Fruit fly (Drosophila melanogaster) whole organism, adult: ENCODE measurements around the gene CG9519.

Experiments
- CG11617 ChIP-seq: fragments of 200-800 bp; sonication (Bioruptor generic); optimal IDR thresholded peaks from 2 replicates; lab custom pipeline; 2017; ENCODE audit warnings: mild to moderate bottlenecking, missing biosample characterization, missing genetic modification reagents, missing genetic modification characterization
- CG12768 ChIP-seq: fragments of 200-800 bp; sonication (Bioruptor generic); optimal IDR thresholded peaks from 2 replicates; lab custom pipeline; 2017; ENCODE audit warnings: missing biosample characterization, missing genetic modification characterization, mild to moderate bottlenecking, moderate library complexity, missing genetic modification reagents
- CG14711 ChIP-seq: fragments of 200-800 bp; sonication (Bioruptor generic); optimal IDR thresholded peaks from 2 replicates; lab custom pipeline; 2018; ENCODE audit warnings: missing biosample characterization, mild to moderate bottlenecking, missing genetic modification characterization, moderate library complexity
- CG1620 ChIP-seq: fragments of 200-800 bp; sonication (Bioruptor generic); optimal IDR thresholded peaks from 2 replicates; lab custom pipeline; 2016; ENCODE audit warnings: missing biosample characterization, missing genetic modification characterization
- CG33017 ChIP-seq: fragments of 200-800 bp; sonication (Bioruptor generic); optimal IDR thresholded peaks from 2 replicates; lab custom pipeline; 2018; ENCODE audit warnings: missing biosample characterization, mild to moderate bottlenecking, missing genetic modification characterization, moderate library complexity
- CG5204 ChIP-seq: fragments of 200-800 bp; sonication (Bioruptor generic); optimal IDR thresholded peaks from 2 replicates; lab custom pipeline; 2016; ENCODE audit warnings: missing biosample characterization, missing genetic modification characterization
- CG7045 ChIP-seq: fragments of 200-800 bp; sonication (Bioruptor generic); optimal IDR thresholded peaks from 2 replicates; lab custom pipeline; 2017; ENCODE audit warnings: missing biosample characterization, mild to moderate bottlenecking, missing genetic modification characterization
- CG7101 ChIP-seq: fragments of 200-800 bp; sonication (Bioruptor generic); optimal IDR thresholded peaks from 2 replicates; lab custom pipeline; 2018; ENCODE audit warnings: missing biosample characterization, mild to moderate bottlenecking, missing genetic modification characterization, moderate library complexity
- Clk ChIP-seq: fragments of 200-800 bp; sonication (Bioruptor generic); optimal IDR thresholded peaks from 2 replicates; lab custom pipeline; 2017; ENCODE audit warnings: missing biosample characterization, missing genetic modification characterization
- Crg-1 ChIP-seq: fragments of 200-800 bp; sonication (Bioruptor generic); optimal IDR thresholded peaks from 2 replicates; lab custom pipeline; 2016; ENCODE audit warnings: missing biosample characterization, missing genetic modification characterization
- Hr96 ChIP-seq: fragments of 200-800 bp; sonication (Bioruptor generic); optimal IDR thresholded peaks from 2 replicates; lab custom pipeline; 2016; ENCODE audit warnings: missing biosample characterization, missing genetic modification characterization
- Mnt ChIP-seq: fragments of 200-800 bp; sonication (Bioruptor generic); optimal IDR thresholded peaks from 2 replicates; lab custom pipeline; 2016; ENCODE audit warnings: missing biosample characterization, mild to moderate bottlenecking, missing genetic modification characterization
- bab1 ChIP-seq: fragments of 200-800 bp; sonication (Bioruptor generic); optimal IDR thresholded peaks from 3 replicates; lab custom pipeline; 2019; ENCODE audit warnings: missing biosample characterization, mild to moderate bottlenecking, missing genetic modification characterization, moderate library complexity
- cic ChIP-seq: fragments of 200-800 bp; sonication (Bioruptor generic); optimal IDR thresholded peaks from 2 replicates; lab custom pipeline; 2017; ENCODE audit warnings: missing biosample characterization, mild to moderate bottlenecking, missing genetic modification characterization, moderate library complexity
- cnc ChIP-seq, 2 experiments: fragments of >200 bp; optimal IDR thresholded peaks; 2 replicates each; lab custom pipeline; 2017
- kay ChIP-seq: fragments of 200-800 bp; sonication (Bioruptor generic); peaks from one replicate; lab custom pipeline; 2016; ENCODE audit warnings: missing biosample characterization, missing genetic modification characterization, borderline replicate concordance
- ovo ChIP-seq: fragments of 200-800 bp; sonication (Bioruptor generic); optimal IDR thresholded peaks from 2 replicates; lab custom pipeline; 2016; ENCODE audit warnings: missing biosample characterization, missing genetic modification characterization
- pad ChIP-seq: fragments of 200-800 bp; sonication (Bioruptor generic); optimal IDR thresholded peaks from 3 replicates; lab custom pipeline; 2017; ENCODE audit warnings: missing biosample characterization, missing genetic modification characterization, mild to moderate bottlenecking, moderate library complexity, missing genetic modification reagents
- tj ChIP-seq: fragments of 200-800 bp; sonication (Bioruptor generic); optimal IDR thresholded peaks from 3 replicates; lab custom pipeline; 2017; ENCODE audit warnings: missing biosample characterization, mild to moderate bottlenecking, missing genetic modification characterization, moderate library complexity
- toe ChIP-seq: fragments of 200-800 bp; sonication (Bioruptor generic); optimal IDR thresholded peaks from 2 replicates; lab custom pipeline; 2016; ENCODE audit warnings: missing biosample characterization, missing genetic modification characterization

CG9519 gene

dm6 chrX:14839047-14839446 is 17.1 kb downstream of the CG9519 start, which contains the start of the genes CG32590 and Flo2:
Gene CG32590 (minus strand): TSS chrX:14839106.
Gene Flo2 (plus strand): TSS chrX:14839376.
- peak; percentile 42 for TF ChIP-seq CG33017 (tag; lab: Kevin White, UChicago)
- peak; percentile 72 for TF ChIP-seq ovo (GFP tag; lab: Kevin White, UChicago)
- peak; percentile 81 for TF ChIP-seq Mnt (GFP tag; lab: Kevin White, UChicago)
- TF ChIP-seq CG12768 (GFP tag; lab: Kevin White, UChicago), result peak; percentile 26
- TF ChIP-seq toe (GFP tag; lab: Kevin White, UChicago), result peak; percentile 78
- TF ChIP-seq CG1620 (GFP tag; lab: Kevin White, UChicago), result peak; percentile 91
- no peak for TF ChIP-seq Hr96 (GFP tag; lab: Kevin White, UChicago)
- TF ChIP-seq CG11617 (GFP tag; lab: Kevin White, UChicago), result peak; percentile 44
- TF ChIP-seq Crg-1 (GFP tag; lab: Kevin White, UChicago), result peak; percentile 52
- no peak for TF ChIP-seq CG7045 (GFP tag; lab: Kevin White, UChicago)
- peak; percentile 64 for TF ChIP-seq tj (GFP tag; lab: Kevin White, UChicago)
- peak; percentile 78 for TF ChIP-seq CG7101 (tag; lab: Kevin White, UChicago)
- peak; percentile 82 for TF ChIP-seq CG14711
- TF ChIP-seq cnc (optimal IDR thresholded peaks at IDR 0.05; lab: Kevin White, UChicago), result no peak
- TF ChIP-seq pad (GFP tag; lab: Kevin White, UChicago), result peak; percentile 67
- no peak for TF ChIP-seq CG5204 (GFP tag; lab: Kevin White, UChicago)
- peak; percentile 87 for TF ChIP-seq bab1 (GFP tag; lab: Kevin White, UChicago)
- peak; percentile 71 for TF ChIP-seq kay (GFP tag; lab: Kevin White, UChicago)
- TF ChIP-seq cic (GFP tag; lab: Kevin White, UChicago), result no peak
- peak; percentile 48 for TF ChIP-seq Clk (GFP tag; lab: Kevin White, UChicago)

dm6 chrX:14837983-14838382 is 18.2 kb downstream of the CG9519 start, which contains the start of gene Grx5:
Gene Grx5 (minus strand): TSS chrX:14838198.
- TF ChIP-seq ovo (GFP tag; lab: Kevin White, UChicago) (no peak), Hr96 (GFP tag; lab: Kevin White, UChicago) (no peak), cic (GFP tag; lab: Kevin White, UChicago) (no peak)

- TF ChIP-seq Crg-1 (GFP tag; lab: Kevin White, UChicago), result no peak
- TF ChIP-seq CG7045 (GFP tag; lab: Kevin White, UChicago), result no peak
- no peak for TF ChIP-seq CG33017 (tag; lab: Kevin White, UChicago)
- no peak for TF ChIP-seq ovo (GFP tag; lab: Kevin White, UChicago)
- no peak for TF ChIP-seq Clk (GFP tag; lab: Kevin White, UChicago)
- no peak for TF ChIP-seq tj (GFP tag; lab: Kevin White, UChicago)
- TF ChIP-seq CG14711, result no peak
- TF ChIP-seq CG11617 (GFP tag; lab: Kevin White, UChicago), result no peak
- no peak for TF ChIP-seq toe (GFP tag; lab: Kevin White, UChicago)
- no peak for TF ChIP-seq Mnt (GFP tag; lab: Kevin White, UChicago)
- TF ChIP-seq bab1 (GFP tag; lab: Kevin White, UChicago), result no peak
- no peak for TF ChIP-seq kay (GFP tag; lab: Kevin White, UChicago)
- no peak for TF ChIP-seq CG12768 (GFP tag; lab: Kevin White, UChicago)
- TF ChIP-seq pad (GFP tag; lab: Kevin White, UChicago), result no peak
- TF ChIP-seq cic (GFP tag; lab: Kevin White, UChicago), result no peak
Measured at dm6 chrX:14836425-14836824, 19.7 kb downstream of the CG9519 start, which contains the start of gene CG14410. Gene CG14410 (plus strand): TSS chrX:14836725.

dm6 chrX:14832562-14833303 is 23.4 kb downstream of the CG9519 start, which contains the start of gene CG14411:
Gene CG14411 (plus strand): TSS chrX:14832647.
- TF ChIP-seq pad (GFP tag; lab: Kevin White, UChicago), result peak; percentile 17
- TF ChIP-seq bab1 (GFP tag; lab: Kevin White, UChicago), result peak; percentile 14
- no peak for TF ChIP-seq cic (GFP tag; lab: Kevin White, UChicago)
- TF ChIP-seq Mnt (GFP tag; lab: Kevin White, UChicago), result peak; percentile 85
- TF ChIP-seq CG7045 (GFP tag; lab: Kevin White, UChicago), result no peak
- peak; percentile 84 for TF ChIP-seq ovo (GFP tag; lab: Kevin White, UChicago)

- TF ChIP-seq pad (GFP tag; lab: Kevin White, UChicago), result no peak
- TF ChIP-seq bab1 (GFP tag; lab: Kevin White, UChicago), result no peak
- TF ChIP-seq toe (GFP tag; lab: Kevin White, UChicago), result peak; percentile 28
- TF ChIP-seq kay (GFP tag; lab: Kevin White, UChicago), result peak; percentile 97
- peak; percentile 99 for TF ChIP-seq ovo (GFP tag; lab: Kevin White, UChicago)
- TF ChIP-seq cnc (optimal IDR thresholded peaks at IDR 0.05; lab: Kevin White, UChicago), result peak in 1 of 2 experiments; percentile 70
Measured at dm6 chrX:14831713-14832561, 24.2 kb downstream of the CG9519 start, which contains the start of gene CG14408. Gene CG14408 (minus strand): TSS chrX:14832033.
